Worm (Caenorhabditis elegans) whole organism, L1 larva: Measurements from ENCODE around the gene txdc-12.2.

ENCODE experiments used
- C04F5.9 ChIP-seq: sonication (generic microtip); optimal IDR thresholded peaks from 2 replicates; lab custom pipeline; 2016; ENCODE audit warnings: missing genetic modification characterization, missing compliant biosample characterization
- C34B4.2 ChIP-seq: sonication (generic microtip); optimal IDR thresholded peaks from 2 replicates; lab custom pipeline; 2017; ENCODE audit warnings: mild to moderate bottlenecking, missing genetic modification characterization, missing compliant biosample characterization
- Y116A8C.19 ChIP-seq: sonication (generic microtip); optimal IDR thresholded peaks from 2 replicates; lab custom pipeline; 2016; ENCODE audit warnings: missing compliant biosample characterization, missing genetic modification characterization, borderline replicate concordance
- alr-1 ChIP-seq: fragments of 200-800 bp; sonication (Bioruptor generic); optimal IDR thresholded peaks from 2 replicates; lab custom pipeline; 2018; ENCODE audit warnings: borderline replicate concordance, mild to moderate bottlenecking, missing genetic modification characterization, missing compliant biosample characterization
- ceh-8 ChIP-seq: fragments of 200-800 bp; sonication (Bioruptor generic); optimal IDR thresholded peaks from 2 replicates; lab custom pipeline; 2018; ENCODE audit warnings: mild to moderate bottlenecking, missing genetic modification characterization, moderate library complexity, missing compliant biosample characterization
- ceh-82 ChIP-seq, 3 experiments: fragments of 150-350 bp in 1 of 3; sonication (generic microtip) in 2 of 3; optimal IDR thresholded peaks; 2 replicates each; lab custom pipeline; 2014 to 2017; ENCODE audit warnings: missing biosample characterization in 3 of 3, missing genetic modification characterization in 3 of 3
- efl-1 ChIP-seq, 4 experiments: fragments of 150-350 bp; optimal IDR thresholded peaks in 3 of 4; peaks in 1 of 4; 1 replicate in 1 of 4; 2 replicates in 3 of 4; lab custom pipeline; 2014; ENCODE audit warnings: missing biosample characterization in 2 of 4, missing genetic modification characterization in 2 of 4, missing genetic modification reagents in 2 of 4
- efl-3 ChIP-seq: fragments of 200-800 bp; sonication (Bioruptor generic); optimal IDR thresholded peaks from 2 replicates; lab custom pipeline; 2018; ENCODE audit warnings: mild to moderate bottlenecking, missing genetic modification characterization, missing compliant biosample characterization
- egl-13 ChIP-seq: sonication (generic microtip); optimal IDR thresholded peaks from 2 replicates; lab custom pipeline; 2016; ENCODE audit warnings: missing genotype, missing genetic modification reagents, missing genetic modification characterization, missing compliant biosample characterization
- egl-27 ChIP-seq, 2 experiments: fragments of 150-350 bp in 1 of 2; sonication (generic microtip); optimal IDR thresholded peaks; 3 replicates each; lab custom pipeline; 2017 to 2018; ENCODE audit warnings: missing biosample characterization in 2 of 2, missing genetic modification characterization in 2 of 2, missing genetic modification reagents in 2 of 2
- ets-5 ChIP-seq: fragments of 200-800 bp; sonication (Bioruptor generic); IDR thresholded peaks from 2 replicates; pipeline ENCODE4 v1.3.6; 2022; ENCODE audit warnings: missing genetic modification characterization, missing compliant biosample characterization
- fkh-10 ChIP-seq: sonication (generic microtip); optimal IDR thresholded peaks from 2 replicates; lab custom pipeline; 2017; ENCODE audit warnings: missing biosample characterization, missing genetic modification reagents, missing genetic modification characterization
- fkh-8 ChIP-seq: sonication (generic microtip); optimal IDR thresholded peaks from 2 replicates; lab custom pipeline; 2016; ENCODE audit warnings: mild to moderate bottlenecking, missing genetic modification characterization, missing compliant biosample characterization
- hlh-4 ChIP-seq: sonication (generic microtip); optimal IDR thresholded peaks from 2 replicates; lab custom pipeline; 2016; ENCODE audit warnings: mild to moderate bottlenecking, missing genetic modification characterization, missing compliant biosample characterization
- hpl-2 ChIP-seq: fragments of 150-350 bp; optimal IDR thresholded peaks from 2 replicates; lab custom pipeline; 2014; ENCODE audit warnings: missing biosample characterization, missing genetic modification reagents, missing genetic modification characterization
- isw-1 ChIP-seq: fragments of 200-800 bp; sonication (Bioruptor generic); IDR thresholded peaks from 2 replicates; pipeline ENCODE4 v1.3.6; 2022; ENCODE audit warnings: missing genetic modification characterization, missing compliant biosample characterization
- jun-1 ChIP-seq: fragments of 150-350 bp; optimal IDR thresholded peaks from 2 replicates; lab custom pipeline; 2014; ENCODE audit warnings: missing biosample characterization, missing genetic modification reagents, missing genetic modification characterization
- lin-13 ChIP-seq: fragments of 150-350 bp; optimal IDR thresholded peaks from 2 replicates; lab custom pipeline; 2014; ENCODE audit warnings: missing biosample characterization, missing genetic modification reagents, missing genetic modification characterization
- lin-35 ChIP-seq, 2 experiments: fragments of 150-350 bp; optimal IDR thresholded peaks; 2 replicates each; lab custom pipeline; 2014; ENCODE audit warnings: missing biosample characterization in 2 of 2, missing genetic modification characterization in 2 of 2, missing genetic modification reagents in 2 of 2
- lin-39 ChIP-seq: fragments of 150-350 bp; optimal IDR thresholded peaks from 2 replicates; lab custom pipeline; 2014; ENCODE audit warnings: missing biosample characterization, missing genetic modification reagents, missing genetic modification characterization
- mdl-1 ChIP-seq, 2 experiments: fragments of 150-350 bp; optimal IDR thresholded peaks; 2 replicates each; lab custom pipeline; 2014 to 2017; ENCODE audit warnings: missing biosample characterization in 2 of 2, missing genetic modification characterization in 2 of 2, inconsistent platforms in 1 of 2
- nhr-11 ChIP-seq: fragments of 150-350 bp; optimal IDR thresholded peaks from 2 replicates; lab custom pipeline; 2014; ENCODE audit warnings: missing biosample characterization, missing genetic modification characterization
- nhr-20 ChIP-seq: sonication (generic microtip); optimal IDR thresholded peaks from 2 replicates; lab custom pipeline; 2016; ENCODE audit warnings: mild to moderate bottlenecking, missing genetic modification characterization, missing compliant biosample characterization
- nhr-77 ChIP-seq: fragments of 150-350 bp; optimal IDR thresholded peaks from 2 replicates; lab custom pipeline; 2014; ENCODE audit warnings: missing biosample characterization, missing genetic modification characterization
- nhr-85 ChIP-seq: sonication (generic microtip); peaks from one replicate; lab custom pipeline; 2016; ENCODE audit warnings: missing genetic modification characterization, inconsistent platforms, missing compliant biosample characterization
- pax-3 ChIP-seq: fragments of 200-800 bp; sonication (Bioruptor generic); optimal IDR thresholded peaks from 2 replicates; lab custom pipeline; 2018; ENCODE audit warnings: mild to moderate bottlenecking, missing genetic modification characterization, moderate library complexity, missing compliant biosample characterization
- pqm-1 ChIP-seq: sonication (generic microtip); optimal IDR thresholded peaks from 3 replicates; lab custom pipeline; 2017; ENCODE audit warnings: missing biosample characterization, missing genetic modification characterization
- rnt-1 ChIP-seq: sonication (generic microtip); optimal IDR thresholded peaks from 2 replicates; lab custom pipeline; 2016; ENCODE audit warnings: mild to moderate bottlenecking, missing genetic modification characterization, moderate library complexity, missing compliant biosample characterization
- skn-1 ChIP-seq: fragments of 150-350 bp; optimal IDR thresholded peaks from 2 replicates; lab custom pipeline; 2014; ENCODE audit warnings: missing biosample characterization, missing genetic modification characterization
- snu-23 ChIP-seq: sonication (generic microtip); optimal IDR thresholded peaks from 2 replicates; lab custom pipeline; 2016; ENCODE audit warnings: missing genetic modification characterization, missing compliant biosample characterization
- sptf-1 ChIP-seq: fragments of 150-350 bp; optimal IDR thresholded peaks from 2 replicates; lab custom pipeline; 2014; ENCODE audit warnings: missing biosample characterization, missing genetic modification characterization
- sup-37 ChIP-seq: fragments of 200-800 bp; sonication (Bioruptor generic); optimal IDR thresholded peaks from 2 replicates; lab custom pipeline; 2018; ENCODE audit warnings: mild to moderate bottlenecking, missing genetic modification characterization, missing compliant biosample characterization
- swsn-7 ChIP-seq: sonication (generic microtip); optimal IDR thresholded peaks from 2 replicates; lab custom pipeline; 2016; ENCODE audit warnings: missing genetic modification characterization, missing compliant biosample characterization
- tlp-1 ChIP-seq: fragments of 150-350 bp; optimal IDR thresholded peaks from 2 replicates; lab custom pipeline; 2014; ENCODE audit warnings: missing biosample characterization, missing genetic modification characterization
- unc-130 ChIP-seq: fragments of 150-350 bp; optimal IDR thresholded peaks from 2 replicates; lab custom pipeline; 2017; ENCODE audit warnings: missing biosample characterization, missing genetic modification characterization, inconsistent platforms
- unc-62 ChIP-seq: fragments of 150-350 bp; optimal IDR thresholded peaks from 2 replicates; lab custom pipeline; 2014; ENCODE audit warnings: missing biosample characterization, missing genetic modification reagents, missing genetic modification characterization
- unc-86 ChIP-seq: sonication (generic microtip); optimal IDR thresholded peaks from 2 replicates; lab custom pipeline; 2016; ENCODE audit warnings: missing genetic modification characterization, missing compliant biosample characterization
- unc-98 ChIP-seq: fragments of 200-800 bp; sonication (Bioruptor generic); IDR thresholded peaks from 2 replicates; pipeline ENCODE4 v1.3.6; 2022; ENCODE audit warnings: missing genetic modification characterization, missing compliant biosample characterization
- xbp-1 ChIP-seq: sonication (generic microtip); optimal IDR thresholded peaks from 2 replicates; lab custom pipeline; 2016; ENCODE audit warnings: missing genetic modification characterization, missing compliant biosample characterization
- zag-1 ChIP-seq: fragments of 150-350 bp; optimal IDR thresholded peaks from 2 replicates; lab custom pipeline; 2014; ENCODE audit warnings: missing biosample characterization, missing genetic modification characterization
- ztf-11 ChIP-seq, 2 experiments: sonication (generic microtip); optimal IDR thresholded peaks; 2 replicates each; lab custom pipeline; 2016 to 2017; ENCODE audit warnings: missing genetic modification characterization in 2 of 2, missing biosample characterization in 1 of 2, missing compliant biosample characterization in 1 of 2
- ztf-4 ChIP-seq: fragments of 150-350 bp; optimal IDR thresholded peaks from 2 replicates; lab custom pipeline; 2014; ENCODE audit warnings: missing biosample characterization, missing genetic modification characterization

Gene txdc-12.2

DNA sequence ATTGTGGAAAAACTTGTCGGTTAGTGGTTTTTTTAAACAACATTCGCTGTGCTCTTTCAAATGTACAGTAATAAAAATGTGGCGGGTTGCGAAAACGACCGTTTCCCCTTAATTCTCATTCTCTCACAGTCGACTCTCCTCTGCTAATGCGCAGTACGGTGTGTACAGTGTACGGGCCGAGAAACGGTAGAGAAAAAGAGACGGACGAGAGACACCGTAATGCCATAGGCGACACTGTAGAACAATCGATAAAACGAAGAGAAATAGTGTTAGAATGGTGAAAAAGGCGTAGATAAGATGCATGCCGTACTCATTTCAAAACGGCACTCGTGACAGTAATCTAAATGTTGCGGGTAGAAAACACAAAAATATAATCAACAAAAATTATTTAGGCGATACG lies 16.2 kb downstream of the txdc-12.2 start (continued):
- TF ChIP-seq ceh-8 (GFP tag; lab: Kevin White, UChicago) (no peak), fkh-10 (GFP tag; lab: Kevin White, UChicago) (no peak), pax-3 (tag; lab: Kevin White, UChicago) (no peak), mdl-1 (tag; optimal IDR thresholded peaks at IDR 0.05; lab: Kevin White, UChicago) (peak in 1 of 2 experiments; percentile 8), fkh-8 (no peak), rnt-1 (tag; lab: Kevin White, UChicago) (no peak), Y116A8C.19 (tag; lab: Kevin White, UChicago) (no peak), sptf-1 (tag; lab: Kevin White, UChicago) (no peak), unc-130 (no peak), swsn-7 (no peak), sup-37 (GFP tag; lab: Kevin White, UChicago) (no peak), jun-1 (no peak), isw-1 (no peak), nhr-85 (peak; percentile 44), xbp-1 (tag; lab: Kevin White, UChicago) (no peak), snu-23 (GFP tag; lab: Kevin White, UChicago) (peak; percentile 19), pqm-1 (tag; lab: Kevin White, UChicago) (no peak), nhr-20 (tag; lab: Kevin White, UChicago) (peak; percentile 50), lin-13 (GFP tag; lab: Kevin White, UChicago) (no peak), egl-27 (tag; optimal IDR thresholded peaks at IDR 0.05; lab: Kevin White, UChicago) (no peak), C34B4.2 (no peak), zag-1 (tag; lab: Kevin White, UChicago) (no peak)
- TF ChIP-seq, all 84 proteins: peak for 14

DNA sequence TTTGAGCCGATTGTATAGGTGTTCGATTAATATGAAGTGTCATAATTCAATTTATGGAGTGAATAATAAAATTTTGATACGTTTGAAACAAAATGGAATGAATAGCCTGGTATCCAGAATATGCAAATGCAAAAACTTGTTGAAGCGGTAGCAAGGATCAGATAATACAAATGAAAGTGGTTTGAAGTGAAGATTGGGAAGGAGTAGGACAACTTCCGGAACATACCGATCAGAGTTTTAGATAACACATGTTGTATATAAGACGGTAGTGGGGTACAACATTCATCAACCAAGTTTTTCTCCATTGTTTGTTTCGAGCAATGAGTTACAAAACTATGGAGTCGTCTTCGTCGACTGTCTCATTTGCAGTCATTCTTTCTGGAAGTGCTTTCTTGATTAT lies 18.9 kb downstream of the txdc-12.2 start, which contains the start of gene col-164:
Gene col-164, plus strand, starts transcription at position 301 of the 400 bp plus-strand sequence.
- no peak for TF ChIP-seq nhr-11 (tag; lab: Kevin White, UChicago)
- no peak for TF ChIP-seq efl-1 (optimal IDR thresholded peaks at IDR 0.05; lab: Kevin White, UChicago)
- peak in 1 of 2 experiments; percentile 27 for TF ChIP-seq efl-1 (GFP tag; optimal IDR thresholded peaks at IDR 0.05 in 1 of 2; lab: Kevin White, UChicago)

DNA sequence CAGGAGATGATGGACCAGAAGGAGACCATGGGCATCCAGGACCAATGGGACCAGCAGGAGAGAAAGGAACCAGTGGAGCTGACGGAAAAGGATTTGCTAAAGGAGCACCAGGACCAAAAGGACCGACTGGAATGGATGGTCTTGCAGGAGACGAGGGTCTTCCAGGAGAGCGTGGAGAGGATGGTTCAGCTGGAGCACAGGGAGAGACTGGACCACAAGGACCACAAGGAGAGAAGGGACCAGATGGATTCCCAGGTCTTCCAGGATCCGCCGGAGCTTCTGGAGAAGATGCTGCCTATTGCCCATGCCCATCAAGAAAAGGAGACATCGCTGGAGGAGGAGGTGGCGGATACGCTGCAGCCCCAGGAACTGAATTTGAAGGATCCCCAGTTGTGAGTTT lies 19.8 kb downstream of the txdc-12.2 start:
- no peak for TF ChIP-seq ets-5 (GFP tag; lab: Robert Waterston, UW)
- TF ChIP-seq efl-1 (optimal IDR thresholded peaks at IDR 0.05; lab: Kevin White, UChicago), result no peak
- TF ChIP-seq efl-1 (GFP tag; optimal IDR thresholded peaks at IDR 0.05 in 1 of 2; lab: Kevin White, UChicago), result peak in 1 of 2 experiments; percentile 79
- TF ChIP-seq hpl-2 (GFP tag; lab: Kevin White, UChicago), result no peak
- no peak for TF ChIP-seq tlp-1
- no peak for TF ChIP-seq hlh-4

DNA sequence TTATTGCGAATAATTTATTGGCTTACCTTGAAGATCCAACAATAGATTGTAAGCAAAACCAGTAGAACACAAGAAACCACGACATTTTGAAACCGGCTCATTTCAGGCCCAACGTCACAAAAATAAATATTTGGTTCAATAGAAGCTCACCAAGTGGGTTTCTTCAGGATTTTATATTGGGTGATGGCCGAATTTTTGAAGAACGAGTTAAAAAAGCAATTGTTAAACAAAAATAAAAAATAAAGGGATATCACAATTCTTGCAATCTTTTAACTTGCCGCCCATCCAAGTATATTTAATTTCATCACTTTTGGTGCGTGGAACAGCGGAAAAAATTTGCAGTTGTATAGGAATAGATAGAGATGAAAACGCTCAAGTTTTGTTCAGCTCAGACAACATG lies 22.6 kb downstream of the txdc-12.2 start, which contains the start of gene T21D9.2:
Gene T21D9.2, minus strand, starts transcription at position 101 of the 400 bp plus-strand sequence.
- TF ChIP-seq lin-35 (GFP tag; optimal IDR thresholded peaks at IDR 0.05; lab: Kevin White, UChicago) (no peak), hlh-4 (no peak), egl-13 (tag; lab: Kevin White, UChicago) (no peak), mdl-1 (tag; optimal IDR thresholded peaks at IDR 0.05; lab: Kevin White, UChicago) (no peak), ceh-82 (tag; optimal IDR thresholded peaks at IDR 0.05; lab: Kevin White, UChicago) (no peak), lin-39 (no peak), efl-3 (GFP tag; lab: Kevin White, UChicago) (no peak), C04F5.9 (tag; lab: Kevin White, UChicago) (no peak), ztf-4 (tag; lab: Kevin White, UChicago) (no peak), jun-1 (no peak), xbp-1 (tag; lab: Kevin White, UChicago) (no peak), skn-1 (tag; lab: Kevin White, UChicago) (no peak), unc-98 (GFP tag; lab: Robert Waterston, UW) (no peak), nhr-77 (tag; lab: Kevin White, UChicago) (no peak), unc-86 (no peak), alr-1 (no peak), ztf-11 (tag; optimal IDR thresholded peaks at IDR 0.05; lab: Kevin White, UChicago) (no peak), unc-62 (no peak)
